Fruit fly (Drosophila melanogaster): ENCODE results near the gene vig.

vig gene

dm6 chr2L:15057225-15058117 lies 12.6 kb downstream of the vig start, which contains the start of gene ck (continued):
- peak; percentile 77 for TF ChIP-seq Myb (GFP tag; optimal IDR thresholded peaks at IDR 0.05)
- TF ChIP-seq Pdp1 (GFP tag; optimal IDR thresholded peaks at IDR 0.05) = peak in 1 of 2 experiments; percentile 79
- no peak for TF ChIP-seq tup (GFP tag; optimal IDR thresholded peaks at IDR 0.05)
- TF ChIP-seq fd96Cb (tag; optimal IDR thresholded peaks at IDR 0.05) = no peak
- no peak for TF ChIP-seq CG4282 (GFP tag; optimal IDR thresholded peaks at IDR 0.05)
- TF ChIP-seq Hmx (GFP tag; optimal IDR thresholded peaks at IDR 0.05) = no peak
- TF ChIP-seq maf-S (GFP tag; optimal IDR thresholded peaks at IDR 0.05) = no peak
- TF ChIP-seq peb (GFP tag; IDR thresholded peaks at IDR 0.05) = no peak
- peak; percentile 96 for TF ChIP-seq E2f2 (GFP tag; IDR thresholded peaks at IDR 0.05)
- no peak for TF ChIP-seq chif (GFP tag; optimal IDR thresholded peaks at IDR 0.05)
- no peak for TF ChIP-seq Gsc (GFP tag; IDR thresholded peaks at IDR 0.05)
- peak; percentile 54 for TF ChIP-seq unc-4 (GFP tag; IDR thresholded peaks at IDR 0.05; ENCODE audit: partially characterized antibody)
- no peak for TF ChIP-seq gcm (GFP tag; optimal IDR thresholded peaks at IDR 0.05)
- TF ChIP-seq CG34224 (GFP tag; IDR thresholded peaks at IDR 0.05; ENCODE audit: partially characterized antibody) = peak; percentile 59
- no peak for TF ChIP-seq dmrt99B (tag; optimal IDR thresholded peaks at IDR 0.05)
- TF ChIP-seq pzg (GFP tag; optimal IDR thresholded peaks at IDR 0.05) = peak; percentile 93
- TF ChIP-seq pum (GFP tag; optimal IDR thresholded peaks at IDR 0.05) = no peak
- no peak for TF ChIP-seq CG6272 (GFP tag; IDR thresholded peaks at IDR 0.05)
- no peak for TF ChIP-seq CG17361 (GFP tag; IDR thresholded peaks at IDR 0.05)
- TF ChIP-seq CG3726 (GFP tag; IDR thresholded peaks at IDR 0.05) = no peak
- TF ChIP-seq CG8359 (GFP tag; optimal IDR thresholded peaks at IDR 0.05; ENCODE audit: borderline replicate concordance) = no peak
- no peak for TF ChIP-seq lbe (GFP tag; optimal IDR thresholded peaks at IDR 0.05)
- no peak for TF ChIP-seq CG7987 (GFP tag; optimal IDR thresholded peaks at IDR 0.05)
- TF ChIP-seq onecut (GFP tag; IDR thresholded peaks at IDR 0.05) = no peak
- no peak for TF ChIP-seq gsb (GFP tag; IDR thresholded peaks at IDR 0.05)
- no peak for TF ChIP-seq C15 (GFP tag; IDR thresholded peaks at IDR 0.05)
- TF ChIP-seq zen (tag; optimal IDR thresholded peaks at IDR 0.05) = peak; percentile 66
- no peak for TF ChIP-seq CG32772 (GFP tag; IDR thresholded peaks at IDR 0.05)
- peak; percentile 54 for TF ChIP-seq HmgZ (tag; optimal IDR thresholded peaks at IDR 0.05)
- TF ChIP-seq tio (GFP tag; optimal IDR thresholded peaks at IDR 0.05) = no peak
- no peak for TF ChIP-seq Hr51 (GFP tag; optimal IDR thresholded peaks at IDR 0.05)
- no peak for TF ChIP-seq Adf1 (GFP tag; IDR thresholded peaks at IDR 0.05)
- TF ChIP-seq CG13624 (GFP tag; optimal IDR thresholded peaks at IDR 0.05) = no peak
- TF ChIP-seq CG18599 (GFP tag; optimal IDR thresholded peaks at IDR 0.05) = no peak
- no peak for TF ChIP-seq CG31441 (GFP tag; IDR thresholded peaks at IDR 0.05)
- no peak; the same call in 2 of the 3 replicates for TF ChIP-seq zen2 (GFP tag; IDR thresholded peaks at IDR 0.05; ENCODE audit: partially characterized antibody)
- no peak for TF ChIP-seq CHES-1-like (GFP tag; optimal IDR thresholded peaks at IDR 0.05)
- peak; percentile 89 for TF ChIP-seq Elba2 (GFP tag; optimal IDR thresholded peaks at IDR 0.05)
- TF ChIP-seq sc (optimal IDR thresholded peaks at IDR 0.05) = no peak
- no peak for TF ChIP-seq sc (GFP tag; optimal IDR thresholded peaks at IDR 0.05)
- TF ChIP-seq tgo (GFP tag; IDR thresholded peaks at IDR 0.05) = no peak
- no peak for TF ChIP-seq crc (GFP tag; optimal IDR thresholded peaks at IDR 0.05)
- TF ChIP-seq gro (GFP tag; optimal IDR thresholded peaks at IDR 0.05) = no peak
- TF ChIP-seq CG1233 (GFP tag; optimal IDR thresholded peaks at IDR 0.05) = no peak
- no peak for TF ChIP-seq vfl (GFP tag; optimal IDR thresholded peaks at IDR 0.05)
- no peak for TF ChIP-seq danr (GFP tag; IDR thresholded peaks at IDR 0.05)
- no peak for TF ChIP-seq Ptx1 (GFP tag; IDR thresholded peaks at IDR 0.05)
- peak; percentile 92 for TF ChIP-seq stwl (tag; optimal IDR thresholded peaks at IDR 0.05)
- no peak for TF ChIP-seq ac (GFP tag; optimal IDR thresholded peaks at IDR 0.05)

All from whole organism, embryonic.